Fruit fly (Drosophila melanogaster) whole organism, embryonic: ENCODE measurements around the gene CG13721.

ENCODE experiments used
- BtbVII ChIP-seq: fragments of 200-800 bp; sonication (Bioruptor generic); optimal IDR thresholded peaks from 3 replicates; lab custom pipeline; 2017; ENCODE audit warnings: missing biosample characterization, mild to moderate bottlenecking, missing genetic modification characterization
- Hey ChIP-seq: fragments of 200-800 bp; sonication (Bioruptor generic); optimal IDR thresholded peaks from 3 replicates; lab custom pipeline; 2018; ENCODE audit warnings: missing biosample characterization, mild to moderate bottlenecking, missing genetic modification characterization
- Mrtf ChIP-seq: fragments of 200-800 bp; sonication (Bioruptor generic); IDR thresholded peaks from 3 replicates; pipeline ENCODE4 v1.3.6; 2022; ENCODE audit warnings: missing biosample characterization, missing genetic modification characterization
- Trl ChIP-seq, 3 experiments: fragments of >200 bp in 2 of 3; fragments of 200-800 bp in 1 of 3; sonication (Bioruptor generic) in 1 of 3; optimal IDR thresholded peaks; 2 replicates in 1 of 3; 3 replicates in 2 of 3; lab custom pipeline; 2016 to 2017; ENCODE audit warnings: missing biosample characterization in 1 of 3, missing genetic modification characterization in 1 of 3
- bigmax ChIP-seq: fragments of 200-800 bp; sonication (Bioruptor generic); optimal IDR thresholded peaks from 2 replicates; lab custom pipeline; 2018; ENCODE audit warnings: missing biosample characterization, mild to moderate bottlenecking, missing genetic modification characterization
- ham ChIP-seq: fragments of 200-800 bp; sonication (Bioruptor generic); IDR thresholded peaks from 2 replicates; pipeline ENCODE4 v1.3.6; 2022; ENCODE audit warnings: missing biosample characterization, missing genetic modification characterization
- slp2 ChIP-seq: fragments of 200-800 bp; sonication (Bioruptor generic); optimal IDR thresholded peaks from 2 replicates; lab custom pipeline; 2016; ENCODE audit warnings: missing biosample characterization, missing genetic modification characterization
- stc ChIP-seq: fragments of 200-800 bp; sonication (Bioruptor generic); IDR thresholded peaks from 2 replicates; pipeline ENCODE4 v1.3.6; 2022; ENCODE audit warnings: missing biosample characterization, missing genetic modification characterization

DNA sequence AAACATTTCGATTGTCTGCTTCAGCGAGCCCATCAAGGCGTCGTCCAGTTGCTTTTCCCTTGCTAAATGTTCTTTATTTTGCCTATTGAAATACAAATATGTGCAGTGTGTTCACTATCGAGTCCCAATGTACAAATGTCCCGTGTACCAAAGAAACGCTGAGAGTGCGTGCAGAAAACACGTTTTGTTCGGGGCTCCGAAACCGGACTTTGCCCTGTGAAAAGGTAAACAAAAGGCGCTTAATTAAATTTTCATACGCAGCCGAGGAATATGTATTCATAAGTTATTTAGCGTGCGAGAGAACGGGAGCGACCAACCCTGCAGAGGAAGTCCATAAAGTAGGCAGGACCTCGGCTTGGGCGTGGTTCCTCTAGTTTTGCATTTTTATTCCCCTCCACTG, 47.6 kb upstream of the CG13721 start:
- TF ChIP-seq Trl (optimal IDR thresholded peaks at IDR 0.05; lab: Kevin White, UChicago) = no peak
- TF ChIP-seq Trl (GFP tag; optimal IDR thresholded peaks at IDR 0.05; lab: Kevin White, UChicago) = no peak
- TF ChIP-seq bigmax (GFP tag; lab: Kevin White, UChicago) = no peak
- TF ChIP-seq BtbVII (GFP tag; lab: Kevin White, UChicago) = no peak
- TF ChIP-seq Mrtf (GFP tag; lab: Robert Waterston, UW) = no peak
- TF ChIP-seq Hey (tag; lab: Kevin White, UChicago) = no peak
- no peak for TF ChIP-seq slp2
- no peak for TF ChIP-seq stc (GFP tag; lab: Robert Waterston, UW)
- no peak for TF ChIP-seq ham (GFP tag; lab: Robert Waterston, UW)
